Fruit fly (Drosophila melanogaster): ENCODE measurements around the gene mRpL45.

dm6 chr3R:22613448-22613847 lies 4.8 kb upstream of the mRpL45 start, which contains the start of the genes CG31156 and mRRF2:
- no peak for TF ChIP-seq CG8478 (optimal IDR thresholded peaks at IDR 0.05)
- no peak for TF ChIP-seq CTCF (optimal IDR thresholded peaks at IDR 0.05)

All from S2 (cell line).